Fruit fly (Drosophila melanogaster) whole organism, embryonic: ENCODE data around the gene CtBP.

Source experiments
- CG11695 ChIP-seq: fragments of 200-800 bp; sonication (Bioruptor generic); IDR thresholded peaks from 3 replicates; pipeline ENCODE4 v1.3.6; 2022; ENCODE audit warnings: missing biosample characterization, missing genetic modification characterization
- CG1647 ChIP-seq: fragments of 200-800 bp; sonication (Bioruptor generic); optimal IDR thresholded peaks from 3 replicates; lab custom pipeline; 2016; ENCODE audit warnings: missing biosample characterization, missing genetic modification characterization
- CG30431 ChIP-seq: fragments of 200-800 bp; sonication (Bioruptor generic); optimal IDR thresholded peaks from 2 replicates; lab custom pipeline; 2017; ENCODE audit warnings: missing biosample characterization, missing genetic modification characterization
- CG5953 ChIP-seq: fragments of 200-800 bp; sonication (Bioruptor generic); IDR thresholded peaks from 2 replicates; pipeline ENCODE4 v1.3.6; 2022; ENCODE audit warnings: missing biosample characterization, missing genetic modification characterization
- CG8478 ChIP-seq: fragments of >200 bp; optimal IDR thresholded peaks from 2 replicates; lab custom pipeline; 2018
- GATAe ChIP-seq: fragments of 200-800 bp; sonication (Bioruptor generic); conservative IDR thresholded peaks from 2 replicates; pipeline ENCODE4 v1.3.6; 2022; ENCODE audit warnings: missing biosample characterization, missing genetic modification characterization
- NfI ChIP-seq: fragments of 200-800 bp; sonication (Bioruptor generic); optimal IDR thresholded peaks from 3 replicates; lab custom pipeline; 2018; ENCODE audit warnings: missing biosample characterization, mild to moderate bottlenecking, missing genetic modification characterization, moderate library complexity
- Spps ChIP-seq: fragments of 200-800 bp; sonication (Bioruptor generic); optimal IDR thresholded peaks from 2 replicates; lab custom pipeline; 2018; ENCODE audit warnings: missing biosample characterization, mild to moderate bottlenecking, missing genetic modification characterization
- dysf ChIP-seq: fragments of 200-800 bp; sonication (Bioruptor generic); IDR thresholded peaks from 3 replicates; pipeline ENCODE4 v1.3.6; 2022; ENCODE audit warnings: missing biosample characterization, missing genetic modification characterization
- ttk ChIP-seq: fragments of 200-800 bp; sonication (Bioruptor generic); IDR thresholded peaks from 2 replicates; pipeline ENCODE4 v2.1.2; 2022; ENCODE audit warnings: missing biosample characterization, missing genetic modification characterization

DNA sequence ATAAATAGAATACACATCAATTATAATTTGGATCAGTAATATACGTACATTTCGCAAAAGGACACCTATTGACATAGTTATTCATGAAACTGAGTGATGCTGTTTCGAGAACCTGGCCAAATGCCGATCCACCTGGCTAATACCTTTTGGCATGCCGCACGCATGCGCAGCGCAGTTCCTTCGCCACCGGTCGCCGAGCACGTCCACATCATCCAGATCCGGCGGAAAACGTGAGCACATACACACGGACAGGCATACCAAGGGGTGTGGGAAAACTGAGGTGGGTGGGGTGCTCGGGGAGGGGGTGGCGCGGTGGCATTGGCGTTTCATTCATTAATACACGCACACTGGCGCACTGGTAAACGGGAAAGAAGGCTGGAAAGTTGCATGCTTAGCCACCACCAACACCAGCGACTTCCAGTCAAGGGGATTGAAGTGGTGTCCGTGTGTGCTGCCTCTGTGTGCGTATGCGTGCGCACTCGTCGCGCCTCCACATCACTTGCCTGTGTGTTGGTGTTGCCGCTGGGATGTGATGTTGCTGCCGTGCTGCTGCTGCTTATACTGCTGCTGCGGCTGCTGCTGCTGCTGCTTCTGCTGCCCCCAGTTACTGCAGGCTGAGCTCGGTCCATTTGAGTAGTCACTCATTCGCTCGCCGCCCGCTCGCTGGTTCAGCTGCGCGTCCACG is 45.8 kb downstream of the CtBP start, which contains the start of gene sim:
- TF ChIP-seq NfI (GFP tag; lab: Kevin White, UChicago): no peak
- no peak for TF ChIP-seq Spps (tag; lab: Kevin White, UChicago)
- TF ChIP-seq ttk (GFP tag; lab: Robert Waterston, UW): no peak
- TF ChIP-seq GATAe (GFP tag; lab: Robert Waterston, UW): no peak
- no peak for TF ChIP-seq CG11695 (GFP tag; lab: Robert Waterston, UW)
- no peak for TF ChIP-seq dysf (GFP tag; lab: Robert Waterston, UW)
- no peak for TF ChIP-seq CG5953 (GFP tag; lab: Robert Waterston, UW)
- TF ChIP-seq CG1647 (GFP tag; lab: Kevin White, UChicago): no peak
- no peak for TF ChIP-seq CG30431
- no peak for TF ChIP-seq CG8478 (lab: Kevin White, UChicago)
